Fruit fly (Drosophila melanogaster): Measurements from ENCODE around the gene CG11779.

Gene CG11779

dm6 chr3R:19157997-19158396, 1.7 kb downstream of the CG11779 start (continued):
- TF ChIP-seq Sox100B (GFP tag; optimal IDR thresholded peaks at IDR 0.05) (no peak), sqz (GFP tag; optimal IDR thresholded peaks at IDR 0.05) (no peak), CG12942 (GFP tag; optimal IDR thresholded peaks at IDR 0.05) (no peak), ind (GFP tag; optimal IDR thresholded peaks at IDR 0.05) (no peak), slou (GFP tag; optimal IDR thresholded peaks at IDR 0.05) (no peak), Dek (tag; optimal IDR thresholded peaks at IDR 0.05) (no peak), CG13894 (tag; optimal IDR thresholded peaks at IDR 0.05) (no peak), fru (optimal IDR thresholded peaks at IDR 0.05) (no peak), CG10565 (GFP tag; optimal IDR thresholded peaks at IDR 0.05) (no peak), wek (GFP tag; optimal IDR thresholded peaks at IDR 0.05) (no peak), CG34422 (GFP tag; IDR thresholded peaks at IDR 0.05) (no peak), yki (optimal IDR thresholded peaks at IDR 0.05) (no peak), CG16815 (GFP tag; optimal IDR thresholded peaks at IDR 0.05) (no peak), HmgD (GFP tag; optimal IDR thresholded peaks at IDR 0.05) (no peak), peb (GFP tag; IDR thresholded peaks at IDR 0.05) (no peak), CG10267 (tag; optimal IDR thresholded peaks at IDR 0.05) (no peak), Sox102F (GFP tag; optimal IDR thresholded peaks at IDR 0.05) (peak; percentile 23), lbe (GFP tag; optimal IDR thresholded peaks at IDR 0.05) (no peak), ewg (GFP tag; optimal IDR thresholded peaks at IDR 0.05) (no peak), CG4854 (GFP tag; optimal IDR thresholded peaks at IDR 0.05) (no peak), gcm2 (GFP tag; optimal IDR thresholded peaks at IDR 0.05) (no peak), btn (GFP tag; optimal IDR thresholded peaks at IDR 0.05) (no peak), Taf1 (GFP tag; IDR thresholded peaks at IDR 0.05) (no peak), CG4707 (GFP tag; optimal IDR thresholded peaks at IDR 0.05) (no peak), Trl (optimal IDR thresholded peaks at IDR 0.05) (no peak), Trl (GFP tag; optimal IDR thresholded peaks at IDR 0.05) (no peak), tna (GFP tag; IDR thresholded peaks at IDR 0.05; ENCODE audit: partially characterized antibody) (no peak), sima (GFP tag; optimal IDR thresholded peaks at IDR 0.05) (no peak), Fer2 (tag; optimal IDR thresholded peaks at IDR 0.05) (no peak), CG3847 (GFP tag; IDR thresholded peaks at IDR 0.05) (0 out of 2 replicates have a peak, but pooled peaks have one; percentile 9), Lpt (GFP tag; optimal IDR thresholded peaks at IDR 0.05) (no peak), Side (GFP tag; optimal IDR thresholded peaks at IDR 0.05) (no peak), E2f2 (GFP tag; IDR thresholded peaks at IDR 0.05) (no peak), vnd (GFP tag; IDR thresholded peaks at IDR 0.05; ENCODE audit: partially characterized antibody) (no peak), CG14050 (GFP tag; IDR thresholded peaks at IDR 0.05) (no peak), CG7839 (tag; optimal IDR thresholded peaks at IDR 0.05) (peak; percentile 24), CG16813 (GFP tag; IDR thresholded peaks at IDR 0.05; ENCODE audit: partially characterized antibody) (no peak), Hsf (GFP tag; optimal IDR thresholded peaks at IDR 0.05) (no peak), CG15269 (tag; optimal IDR thresholded peaks at IDR 0.05) (peak; percentile 17), pum (GFP tag; optimal IDR thresholded peaks at IDR 0.05) (no peak), nau (GFP tag; optimal IDR thresholded peaks at IDR 0.05) (no peak), CrebB (tag; optimal IDR thresholded peaks at IDR 0.05) (no peak), CG7987 (GFP tag; optimal IDR thresholded peaks at IDR 0.05) (no peak), Elba2 (GFP tag; optimal IDR thresholded peaks at IDR 0.05) (no peak), Abd-B (GFP tag; optimal IDR thresholded peaks at IDR 0.05) (no peak), Atf3 (GFP tag; optimal IDR thresholded peaks at IDR 0.05) (no peak), CG18476 (GFP tag; optimal IDR thresholded peaks at IDR 0.05) (no peak), Sin3A (optimal IDR thresholded peaks at IDR 0.05) (no peak), Ets97D (GFP tag; optimal IDR thresholded peaks at IDR 0.05) (no peak), prd (optimal IDR thresholded peaks at IDR 0.05) (no peak), prd (GFP tag; IDR thresholded peaks at IDR 0.05) (peak; percentile 49; the same call in 2 of the 3 replicates), Ravus (GFP tag; IDR thresholded peaks at IDR 0.05) (no peak), CkIIα-i1 (GFP tag; IDR thresholded peaks at IDR 0.05) (no peak), grau (tag; optimal IDR thresholded peaks at IDR 0.05) (peak; percentile 22)

Measured in whole organism, embryonic.